Fruit fly (Drosophila melanogaster) whole organism, pupa: ENCODE measurements around the gene CG10232.

Source experiments
- CG13204 ChIP-seq: fragments of 200-800 bp; sonication (Bioruptor generic); optimal IDR thresholded peaks from 2 replicates; lab custom pipeline; 2018; ENCODE audit warnings: missing biosample characterization, mild to moderate bottlenecking, missing genetic modification characterization, moderate library complexity
- CG14655 ChIP-seq: fragments of 200-800 bp; sonication (Bioruptor generic); optimal IDR thresholded peaks from 3 replicates; lab custom pipeline; 2017; ENCODE audit warnings: mild to moderate bottlenecking, missing biosample characterization, missing genetic modification reagents, missing genetic modification characterization
- CG15710 ChIP-seq: fragments of 200-800 bp; sonication (Bioruptor generic); optimal IDR thresholded peaks from 2 replicates; lab custom pipeline; 2018; ENCODE audit warnings: missing biosample characterization, mild to moderate bottlenecking, missing genetic modification characterization, moderate library complexity
- CG17806 ChIP-seq: fragments of 200-800 bp; sonication (Bioruptor generic); optimal IDR thresholded peaks from 2 replicates; lab custom pipeline; 2018; ENCODE audit warnings: missing biosample characterization, mild to moderate bottlenecking, missing genetic modification characterization, moderate library complexity
- CG32121 ChIP-seq: fragments of 200-800 bp; sonication (Bioruptor generic); IDR thresholded peaks from 2 replicates; pipeline ENCODE4 v1.3.6; 2022; ENCODE audit warnings: missing biosample characterization, missing genetic modification characterization
- CG34367 ChIP-seq: fragments of 200-800 bp; sonication (Bioruptor generic); optimal IDR thresholded peaks from 2 replicates; lab custom pipeline; 2018; ENCODE audit warnings: missing biosample characterization, mild to moderate bottlenecking, missing genetic modification characterization
- CG4496 ChIP-seq: fragments of 200-800 bp; sonication (Bioruptor generic); IDR thresholded peaks from 3 replicates; pipeline ENCODE4 v1.3.6; 2022; ENCODE audit warnings: missing biosample characterization, missing genetic modification characterization
- EcR ChIP-seq: fragments of 200-800 bp; sonication (Bioruptor generic); optimal IDR thresholded peaks from 3 replicates; lab custom pipeline; 2019; ENCODE audit warnings: missing biosample characterization, missing genetic modification characterization, mild to moderate bottlenecking, moderate library complexity, missing genetic modification reagents
- Pif1A ChIP-seq: fragments of 200-800 bp; sonication (Bioruptor generic); optimal IDR thresholded peaks from 3 replicates; lab custom pipeline; 2016; ENCODE audit warnings: missing biosample characterization, missing genetic modification characterization
- Pif1B ChIP-seq: fragments of 200-800 bp; sonication (Bioruptor generic); optimal IDR thresholded peaks from 3 replicates; lab custom pipeline; 2016; ENCODE audit warnings: missing biosample characterization, missing genetic modification characterization
- gl ChIP-seq: fragments of 200-800 bp; sonication (Bioruptor generic); optimal IDR thresholded peaks from 2 replicates; lab custom pipeline; 2018; ENCODE audit warnings: missing biosample characterization, mild to moderate bottlenecking, missing genetic modification characterization

DNA sequence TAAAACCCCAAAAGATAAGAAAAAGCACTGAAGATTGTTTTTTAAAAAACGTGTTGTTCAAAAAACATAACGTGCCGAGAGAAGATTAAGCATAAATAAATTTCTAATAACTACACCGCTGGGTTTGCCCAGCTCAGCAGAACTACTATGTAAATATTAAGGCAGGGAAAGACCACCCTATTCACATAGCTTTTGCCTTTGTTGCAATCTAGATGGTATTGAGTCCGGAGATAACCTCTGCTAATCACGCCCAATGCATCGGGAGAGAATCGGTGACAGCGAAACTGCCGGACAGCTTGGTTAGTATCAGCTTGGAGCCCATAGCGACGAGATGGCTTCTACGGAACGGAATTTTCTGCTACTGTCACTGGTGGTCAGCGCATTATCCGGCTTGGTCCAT is 35.5 kb downstream of the CG10232 start, which contains the start of gene SPE:
- TF ChIP-seq Pif1B (GFP tag; lab: Kevin White, UChicago) (no peak), CG34367 (tag; lab: Kevin White, UChicago) (no peak), CG17806 (tag; lab: Kevin White, UChicago) (no peak), Pif1A (GFP tag; lab: Kevin White, UChicago) (no peak), CG14655 (GFP tag; lab: Kevin White, UChicago) (no peak), EcR (GFP tag; lab: Kevin White, UChicago) (no peak), gl (tag; lab: Kevin White, UChicago) (no peak), CG13204 (no peak), CG32121 (GFP tag; lab: Robert Waterston, UW) (no peak), CG15710 (tag; lab: Kevin White, UChicago) (no peak), CG4496 (GFP tag; lab: Robert Waterston, UW) (no peak)
